Worm (Caenorhabditis elegans) whole organism, L1 larva: ENCODE results near the gene T06D8.10.

Experiments
- C34B4.2 ChIP-seq: sonication (generic microtip); optimal IDR thresholded peaks from 2 replicates; lab custom pipeline; 2017; ENCODE audit warnings: mild to moderate bottlenecking, missing genetic modification characterization, missing compliant biosample characterization
- alr-1 ChIP-seq: fragments of 200-800 bp; sonication (Bioruptor generic); optimal IDR thresholded peaks from 2 replicates; lab custom pipeline; 2018; ENCODE audit warnings: borderline replicate concordance, mild to moderate bottlenecking, missing genetic modification characterization, missing compliant biosample characterization
- ama-1 ChIP-seq: fragments of 150-350 bp; optimal IDR thresholded peaks from 2 replicates; lab custom pipeline; 2014
- ces-1 ChIP-seq: fragments of 150-350 bp; optimal IDR thresholded peaks from 2 replicates; lab custom pipeline; 2014; ENCODE audit warnings: missing biosample characterization, missing genetic modification reagents, missing genetic modification characterization
- dpl-1 ChIP-seq, 3 experiments: fragments of 150-350 bp in 2 of 3; sonication (generic microtip) in 1 of 3; optimal IDR thresholded peaks; 2 replicates each; lab custom pipeline; 2014 to 2017; ENCODE audit warnings: missing biosample characterization in 3 of 3, missing genetic modification characterization in 3 of 3, missing genetic modification reagents in 3 of 3
- egl-27 ChIP-seq, 2 experiments: fragments of 150-350 bp in 1 of 2; sonication (generic microtip); optimal IDR thresholded peaks; 3 replicates each; lab custom pipeline; 2017 to 2018; ENCODE audit warnings: missing biosample characterization in 2 of 2, missing genetic modification characterization in 2 of 2, missing genetic modification reagents in 2 of 2
- elt-3 ChIP-seq, 6 experiments: fragments of 150-350 bp in 1 of 6; sonication (generic microtip); optimal IDR thresholded peaks; 2 replicates each; lab custom pipeline; 2017 to 2018; ENCODE audit warnings: missing biosample characterization in 6 of 6, missing genetic modification characterization in 6 of 6, inconsistent platforms in 1 of 6
- lin-13 ChIP-seq: fragments of 150-350 bp; optimal IDR thresholded peaks from 2 replicates; lab custom pipeline; 2014; ENCODE audit warnings: missing biosample characterization, missing genetic modification reagents, missing genetic modification characterization
- nhr-12 ChIP-seq: sonication (generic microtip); optimal IDR thresholded peaks from 2 replicates; lab custom pipeline; 2017; ENCODE audit warnings: missing biosample characterization, missing genetic modification characterization
- rnt-1 ChIP-seq: sonication (generic microtip); optimal IDR thresholded peaks from 2 replicates; lab custom pipeline; 2016; ENCODE audit warnings: mild to moderate bottlenecking, missing genetic modification characterization, moderate library complexity, missing compliant biosample characterization
- snpc-4 ChIP-seq: fragments of 150-350 bp; optimal IDR thresholded peaks from 2 replicates; lab custom pipeline; 2014; ENCODE audit warnings: missing biosample characterization, missing genetic modification characterization
- unc-62 ChIP-seq: fragments of 150-350 bp; optimal IDR thresholded peaks from 2 replicates; lab custom pipeline; 2014; ENCODE audit warnings: missing biosample characterization, missing genetic modification reagents, missing genetic modification characterization
- ztf-11 ChIP-seq, 2 experiments: sonication (generic microtip); optimal IDR thresholded peaks; 2 replicates each; lab custom pipeline; 2016 to 2017; ENCODE audit warnings: missing genetic modification characterization in 2 of 2, missing biosample characterization in 1 of 2, missing compliant biosample characterization in 1 of 2

ce11 chrII:11285282-11285933 lies 38.1 kb upstream of the T06D8.10 start:
- TF ChIP-seq alr-1 (no peak), C34B4.2 (tag; lab: Kevin White, UChicago) (no peak), ces-1 (GFP tag; lab: Kevin White, UChicago) (no peak), ama-1 (no peak), unc-62 (no peak), elt-3 (tag; optimal IDR thresholded peaks at IDR 0.05; lab: Kevin White, UChicago) (no peak), dpl-1 (GFP tag; optimal IDR thresholded peaks at IDR 0.05; lab: Kevin White, UChicago) (no peak), rnt-1 (no peak), ztf-11 (tag; optimal IDR thresholded peaks at IDR 0.05; lab: Kevin White, UChicago) (no peak), egl-27 (tag; optimal IDR thresholded peaks at IDR 0.05; lab: Kevin White, UChicago) (no peak), snpc-4 (no peak), nhr-12 (no peak), lin-13 (GFP tag; lab: Kevin White, UChicago) (no peak)
